Worm (Caenorhabditis elegans) whole organism, L1 larva: ENCODE data around the gene F43C11.6.

Experiments
- egl-27 ChIP-seq, 2 experiments: fragments of 150-350 bp in 1 of 2; sonication (generic microtip); optimal IDR thresholded peaks; 3 replicates each; lab custom pipeline; 2017 to 2018; ENCODE audit warnings: missing biosample characterization in 2 of 2, missing genetic modification characterization in 2 of 2, missing genetic modification reagents in 2 of 2
- sox-4 ChIP-seq: sonication (generic microtip); optimal IDR thresholded peaks from 2 replicates; lab custom pipeline; 2016; ENCODE audit warnings: missing genetic modification characterization, missing compliant biosample characterization
- unc-98 ChIP-seq: fragments of 200-800 bp; sonication (Bioruptor generic); IDR thresholded peaks from 2 replicates; pipeline ENCODE4 v1.3.6; 2022; ENCODE audit warnings: missing genetic modification characterization, missing compliant biosample characterization

DNA sequence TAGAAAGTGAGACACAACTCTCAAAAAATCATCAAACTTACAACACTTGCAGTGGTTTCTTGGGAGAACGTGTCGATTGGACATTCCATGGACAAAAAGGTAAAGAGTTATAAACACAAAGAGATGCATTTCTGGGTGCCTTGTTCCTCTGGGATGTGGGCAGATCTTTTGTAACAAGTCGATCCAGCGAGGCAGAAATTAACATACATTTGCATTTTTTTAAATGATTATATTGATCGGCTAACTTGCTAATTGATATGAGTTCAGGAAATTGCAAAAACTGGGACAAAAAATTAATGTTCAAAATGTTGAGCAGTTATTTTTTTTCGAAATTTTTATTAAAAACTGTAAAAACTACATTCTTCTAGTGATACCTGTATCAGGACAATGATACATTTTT, 35.5 kb downstream of the F43C11.6 start, which contains the start of gene F16G10.6:
- no peak for TF ChIP-seq unc-98
- TF ChIP-seq sox-4, result no peak
- TF ChIP-seq egl-27 (tag; optimal IDR thresholded peaks at IDR 0.05; lab: Kevin White, UChicago), result no peak
